Worm (Caenorhabditis elegans): ENCODE data around the gene Y13C8A.1.

The Y13C8A.1 gene

ce11 chrX:16884075-16884474 lies 549 bp downstream of the Y13C8A.1 start:
- no peak for TF ChIP-seq spr-3 (GFP tag; optimal IDR thresholded peaks at IDR 0.05)
- TF ChIP-seq pha-4 (GFP tag; IDR thresholded peaks at IDR 0.05), result no peak
- TF ChIP-seq pha-4 (tag; optimal IDR thresholded peaks at IDR 0.05), result no peak
- TF ChIP-seq madf-9 (GFP tag; conservative IDR thresholded peaks at IDR 0.05), result no peak
- peak; percentile 73 for TF ChIP-seq set-16 (GFP tag; IDR thresholded peaks at IDR 0.05)
- no peak for TF ChIP-seq dmd-8 (GFP tag; IDR thresholded peaks at IDR 0.05)
- TF ChIP-seq nhr-111 (GFP tag; optimal IDR thresholded peaks at IDR 0.05), result no peak
- no peak for TF ChIP-seq sdz-12 (GFP tag; optimal IDR thresholded peaks at IDR 0.05)
- TF ChIP-seq mxl-2 (GFP tag; conservative IDR thresholded peaks at IDR 0.05), result no peak
- no peak for TF ChIP-seq snpc-1.2 (GFP tag; IDR thresholded peaks at IDR 0.05)
- no peak for TF ChIP-seq T26A8.4 (GFP tag; IDR thresholded peaks at IDR 0.05)
- TF ChIP-seq nhr-42 (GFP tag; IDR thresholded peaks at IDR 0.05), result no peak
- TF ChIP-seq lim-7 (GFP tag; IDR thresholded peaks at IDR 0.05), result 0 out of 2 replicates have a peak, but pooled peaks have one; percentile 11
- no peak for TF ChIP-seq spr-1 (tag; optimal IDR thresholded peaks at IDR 0.05)
- TF ChIP-seq nhr-48 (tag; optimal IDR thresholded peaks at IDR 0.05), result no peak
- TF ChIP-seq lin-29 (GFP tag; IDR thresholded peaks at IDR 0.05), result no peak
- no peak for TF ChIP-seq dve-1 (tag; optimal IDR thresholded peaks at IDR 0.05; ENCODE audit: insufficient read depth)
- TF ChIP-seq fkh-10 (GFP tag; optimal IDR thresholded peaks at IDR 0.05), result no peak
- TF ChIP-seq hlh-11 (tag; optimal IDR thresholded peaks at IDR 0.05), result no peak

ce11 chrX:16891683-16892082 lies 8.2 kb downstream of the Y13C8A.1 start, which contains the start of gene F39F10.3:
Gene F39F10.3 (plus strand): TSS chrX:16891983.
- TF ChIP-seq zfp-3 (GFP tag; conservative IDR thresholded peaks at IDR 0.05), result no peak
- TF ChIP-seq hmg-1.1 (GFP tag; IDR thresholded peaks at IDR 0.05), result no peak
- no peak for TF ChIP-seq lir-3 (tag; optimal IDR thresholded peaks at IDR 0.05)
- TF ChIP-seq mdl-1 (tag; optimal IDR thresholded peaks at IDR 0.05), result no peak
- no peak for TF ChIP-seq F49E8.2 (tag; optimal IDR thresholded peaks at IDR 0.05; ENCODE audit: borderline replicate concordance)
- no peak for TF ChIP-seq nhr-102 (tag; optimal IDR thresholded peaks at IDR 0.05)
- no peak for TF ChIP-seq Y5F2A.4 (GFP tag; optimal IDR thresholded peaks at IDR 0.05)
- no peak for TF ChIP-seq set-16 (GFP tag; IDR thresholded peaks at IDR 0.05)

DNA sequence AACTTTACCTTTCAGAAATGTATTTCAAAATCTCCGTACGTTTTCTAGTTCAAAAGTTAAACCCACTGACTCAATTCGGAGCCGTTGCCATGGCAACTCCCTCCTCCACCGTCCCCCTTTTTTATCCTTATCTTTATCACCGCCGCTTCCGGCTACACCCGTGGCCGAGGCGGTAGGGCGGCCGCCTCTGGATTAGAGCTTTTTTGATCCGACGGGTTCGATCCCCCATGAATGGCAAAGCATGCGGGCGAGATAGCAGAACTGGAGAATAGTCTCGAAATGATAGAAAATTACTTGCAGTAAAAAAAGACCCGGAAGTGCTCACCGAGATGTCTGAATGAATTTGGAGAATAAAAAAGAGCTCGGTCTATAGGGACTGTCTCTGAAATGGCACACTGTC lies 10.2 kb downstream of the Y13C8A.1 start:
- TF ChIP-seq egl-43 (GFP tag; IDR thresholded peaks at IDR 0.05), result 0 out of 2 replicates have a peak, but pooled peaks have one; percentile 50
- TF ChIP-seq php-3 (GFP tag; IDR thresholded peaks at IDR 0.05), result 0 out of 2 replicates have a peak, but pooled peaks have one; percentile 40
- peak; percentile 71; the same call in 1 of the 2 replicates for TF ChIP-seq snpc-1.2 (GFP tag; IDR thresholded peaks at IDR 0.05)
- TF ChIP-seq lin-15B (tag; optimal IDR thresholded peaks at IDR 0.05), result no peak
- TF ChIP-seq tag-97 (GFP tag; IDR thresholded peaks at IDR 0.05), result no peak
- peak; percentile 68; the same call in 1 of the 2 replicates for TF ChIP-seq lim-7 (GFP tag; IDR thresholded peaks at IDR 0.05)
- TF ChIP-seq set-16 (GFP tag; IDR thresholded peaks at IDR 0.05), result peak; percentile 66
- TF ChIP-seq F49E8.2 (tag; optimal IDR thresholded peaks at IDR 0.05; ENCODE audit: borderline replicate concordance), result peak; percentile 5
- TF ChIP-seq jun-1 (tag; optimal IDR thresholded peaks at IDR 0.05), result no peak

DNA sequence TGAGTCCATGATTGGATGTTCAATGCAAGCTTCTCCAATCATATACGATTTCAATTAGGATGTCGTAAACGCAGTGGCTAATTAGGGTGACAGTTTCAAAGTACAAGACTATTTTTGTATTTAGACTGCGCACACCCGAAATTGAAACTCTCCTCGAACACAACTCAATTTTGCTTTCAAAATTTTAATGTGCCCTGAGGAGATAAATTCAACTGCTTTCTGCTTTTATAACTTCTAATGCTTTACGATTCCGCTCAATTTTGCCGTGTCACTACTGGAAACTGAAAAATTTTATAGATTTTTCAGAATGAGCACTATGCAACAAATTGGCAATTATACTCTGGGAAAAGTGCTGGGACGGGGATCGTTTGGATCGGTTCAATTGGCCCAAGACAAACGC lies 11.1 kb downstream of the Y13C8A.1 start, which contains the start of gene F39F10.2:
Gene F39F10.2, plus strand, starts transcription at position 301 of the 400 bp plus-strand sequence.
- no peak for TF ChIP-seq ZK337.2 (GFP tag; IDR thresholded peaks at IDR 0.05)
- TF ChIP-seq R02D3.7 (tag; optimal IDR thresholded peaks at IDR 0.05), result no peak
- no peak for TF ChIP-seq ceh-44 (GFP tag; IDR thresholded peaks at IDR 0.05)
- TF ChIP-seq nhr-6 (tag; optimal IDR thresholded peaks at IDR 0.05), result no peak
- TF ChIP-seq mxl-3 (GFP tag; optimal IDR thresholded peaks at IDR 0.05), result no peak
- TF ChIP-seq hlh-30 (tag; optimal IDR thresholded peaks at IDR 0.05; ENCODE audit: insufficient read depth), result no peak
- TF ChIP-seq lim-7 (GFP tag; IDR thresholded peaks at IDR 0.05), result no peak
- TF ChIP-seq set-16 (GFP tag; IDR thresholded peaks at IDR 0.05), result no peak
